Worm (Caenorhabditis elegans) whole organism, young adult: ENCODE results near the gene sdf-9.

Source experiments
- B0035.1 ChIP-seq: sonication (generic microtip); optimal IDR thresholded peaks from 2 replicates; lab custom pipeline; 2016; ENCODE audit warnings: missing genetic modification characterization, mild to moderate bottlenecking, missing compliant biosample characterization, missing genotype, missing genetic modification reagents
- B0336.3 ChIP-seq: fragments of 200-800 bp; sonication (Bioruptor generic); IDR thresholded peaks from 2 replicates; pipeline ENCODE4 v1.3.6; 2022; ENCODE audit warnings: missing genetic modification characterization, missing compliant biosample characterization
- F22D6.2 ChIP-seq: sonication (generic microtip); optimal IDR thresholded peaks from 2 replicates; lab custom pipeline; 2016; ENCODE audit warnings: mild to moderate bottlenecking, missing genetic modification characterization, missing compliant biosample characterization
- F23B12.7 ChIP-seq: sonication (generic microtip); optimal IDR thresholded peaks from 2 replicates; lab custom pipeline; 2017; ENCODE audit warnings: missing genetic modification characterization, mild to moderate bottlenecking, missing compliant biosample characterization, antibody characterized with exemption, moderate library complexity; ENCODE audit not compliant: insufficient read depth
- F49E8.2 ChIP-seq: sonication (generic microtip); optimal IDR thresholded peaks from 3 replicates; lab custom pipeline; 2017; ENCODE audit warnings: missing genetic modification characterization, mild to moderate bottlenecking, missing compliant biosample characterization, antibody characterized with exemption, moderate library complexity; ENCODE audit not compliant: insufficient read depth
- F55B11.4 ChIP-seq: sonication (generic microtip); optimal IDR thresholded peaks from 2 replicates; lab custom pipeline; 2016; ENCODE audit warnings: missing compliant biosample characterization, missing genetic modification characterization, borderline replicate concordance; ENCODE audit not compliant: insufficient read depth
- F57C9.4 ChIP-seq: sonication (generic microtip); optimal IDR thresholded peaks from 2 replicates; lab custom pipeline; 2017; ENCODE audit warnings: mild to moderate bottlenecking, missing genetic modification characterization, missing compliant biosample characterization
- K12H6.12 ChIP-seq: fragments of 200-800 bp; sonication (Bioruptor generic); optimal IDR thresholded peaks from 2 replicates; lab custom pipeline; 2018; ENCODE audit warnings: mild to moderate bottlenecking, missing genetic modification characterization, missing compliant biosample characterization
- ZK185.1 ChIP-seq: sonication (generic microtip); optimal IDR thresholded peaks from 2 replicates; lab custom pipeline; 2016; ENCODE audit warnings: mild to moderate bottlenecking, missing genetic modification characterization, missing compliant biosample characterization; ENCODE audit not compliant: poor library complexity, severe bottlenecking
- aptf-2 ChIP-seq: fragments of 200-800 bp; sonication (Bioruptor generic); conservative IDR thresholded peaks from 2 replicates; pipeline ENCODE4 v1.3.6; 2022; ENCODE audit warnings: missing genetic modification reagents, missing genetic modification characterization, missing compliant biosample characterization
- aptf-3 ChIP-seq: fragments of 200-800 bp; sonication (Bioruptor generic); IDR thresholded peaks from 2 replicates; pipeline ENCODE4 v1.3.6; 2022; ENCODE audit warnings: missing genetic modification characterization, missing compliant biosample characterization
- athp-1 ChIP-seq: sonication (generic microtip); optimal IDR thresholded peaks from 2 replicates; lab custom pipeline; 2017; ENCODE audit warnings: mild to moderate bottlenecking, missing genetic modification characterization, missing compliant biosample characterization
- attf-3 ChIP-seq: fragments of 200-800 bp; sonication (Bioruptor generic); conservative IDR thresholded peaks from 2 replicates; pipeline ENCODE4 v1.3.6; 2022; ENCODE audit warnings: missing genetic modification reagents, missing genetic modification characterization, missing compliant biosample characterization
- cebp-1 ChIP-seq, 2 experiments: fragments of 200-800 bp in 1 of 2; sonication (Bioruptor generic) in 1 of 2; sonication (generic microtip) in 1 of 2; IDR thresholded peaks in 1 of 2; optimal IDR thresholded peaks in 1 of 2; 2 replicates each; pipeline versions ENCODE4 v1.3.6 to Lab custom; 2017 to 2022; ENCODE audit warnings: missing compliant biosample characterization in 2 of 2, missing genetic modification characterization in 2 of 2, mild to moderate bottlenecking in 1 of 2, missing genetic modification reagents in 1 of 2, moderate library complexity in 1 of 2
- ceh-100 ChIP-seq: fragments of 200-800 bp; sonication (Bioruptor generic); IDR thresholded peaks from 2 replicates; pipeline ENCODE4 v1.3.6; 2022; ENCODE audit warnings: missing genetic modification reagents, missing genetic modification characterization, missing compliant biosample characterization
- ceh-79 ChIP-seq: sonication (generic microtip); optimal IDR thresholded peaks from 2 replicates; lab custom pipeline; 2017; ENCODE audit warnings: mild to moderate bottlenecking, missing genetic modification characterization, missing compliant biosample characterization
- dpff-1 ChIP-seq: sonication (generic microtip); optimal IDR thresholded peaks from 2 replicates; lab custom pipeline; 2017; ENCODE audit warnings: mild to moderate bottlenecking, missing genetic modification characterization, missing compliant biosample characterization
- dpl-1 ChIP-seq: fragments of 150-350 bp; optimal IDR thresholded peaks from 2 replicates; lab custom pipeline; 2014; ENCODE audit warnings: missing biosample characterization, missing genetic modification reagents, missing genetic modification characterization
- fkh-3 ChIP-seq: sonication (generic microtip); optimal IDR thresholded peaks from 2 replicates; lab custom pipeline; 2016; ENCODE audit warnings: mild to moderate bottlenecking, missing genetic modification characterization, missing compliant biosample characterization
- hmg-1.2 ChIP-seq: fragments of 200-800 bp; sonication (Bioruptor generic); IDR thresholded peaks from 2 replicates; pipeline ENCODE4 v1.3.6; 2022; ENCODE audit warnings: missing genetic modification reagents, missing genetic modification characterization, missing compliant biosample characterization
- hrde-1 ChIP-seq: sonication (generic microtip); optimal IDR thresholded peaks from 2 replicates; lab custom pipeline; 2016; ENCODE audit warnings: missing genetic modification characterization, mild to moderate bottlenecking, missing compliant biosample characterization, moderate library complexity, missing genotype, missing genetic modification reagents, borderline replicate concordance
- hsf-1 ChIP-seq: fragments of 200-800 bp; sonication (Bioruptor generic); IDR thresholded peaks from 2 replicates; pipeline ENCODE4 v1.3.6; 2022; ENCODE audit warnings: missing genetic modification reagents, missing genetic modification characterization, missing compliant biosample characterization
- let-607 ChIP-seq, 2 experiments: fragments of 200-800 bp in 1 of 2; sonication (Bioruptor generic) in 1 of 2; sonication (generic microtip) in 1 of 2; optimal IDR thresholded peaks; 2 replicates each; lab custom pipeline; 2016 to 2018; ENCODE audit warnings: mild to moderate bottlenecking in 2 of 2, missing compliant biosample characterization in 2 of 2, missing genetic modification characterization in 2 of 2, moderate library complexity in 2 of 2, missing genotype in 1 of 2
- lin-35 ChIP-seq, 3 experiments: fragments of 150-350 bp in 2 of 3; sonication (generic microtip) in 1 of 3; optimal IDR thresholded peaks; 2 replicates each; lab custom pipeline; 2014 to 2018; ENCODE audit warnings: missing biosample characterization in 3 of 3, missing genetic modification characterization in 3 of 3, missing genetic modification reagents in 3 of 3
- lin-40 ChIP-seq: sonication (generic microtip); optimal IDR thresholded peaks from 2 replicates; lab custom pipeline; 2016; ENCODE audit warnings: missing genetic modification characterization, mild to moderate bottlenecking, missing compliant biosample characterization, missing genotype, missing genetic modification reagents
- lsl-1 ChIP-seq: fragments of 200-800 bp; sonication (Bioruptor generic); optimal IDR thresholded peaks from 2 replicates; lab custom pipeline; 2018; ENCODE audit warnings: mild to moderate bottlenecking, missing genetic modification characterization, moderate library complexity, missing compliant biosample characterization
- madf-3 ChIP-seq: fragments of 200-800 bp; sonication (Bioruptor generic); IDR thresholded peaks from 2 replicates; pipeline ENCODE4 v1.3.6; 2022; ENCODE audit warnings: missing genetic modification reagents, missing genetic modification characterization, missing compliant biosample characterization
- madf-8 ChIP-seq: fragments of 200-800 bp; sonication (Bioruptor generic); conservative IDR thresholded peaks from 2 replicates; pipeline ENCODE4 v1.3.6; 2022; ENCODE audit warnings: missing genetic modification reagents, missing genetic modification characterization, missing compliant biosample characterization
- mxl-1 ChIP-seq: sonication (generic microtip); optimal IDR thresholded peaks from 2 replicates; lab custom pipeline; 2016; ENCODE audit warnings: missing genetic modification characterization, missing compliant biosample characterization
- nfya-1 ChIP-seq: sonication (generic microtip); optimal IDR thresholded peaks from 2 replicates; lab custom pipeline; 2017; ENCODE audit warnings: antibody characterized with exemption, missing compliant biosample characterization, missing genetic modification characterization, borderline replicate concordance; ENCODE audit not compliant: insufficient read depth
- nfya-2 ChIP-seq: fragments of 200-800 bp; sonication (Bioruptor generic); IDR thresholded peaks from 2 replicates; pipeline ENCODE4 v1.3.6; 2022; ENCODE audit warnings: missing genetic modification reagents, missing genetic modification characterization, missing compliant biosample characterization
- nfyb-1 ChIP-seq: fragments of 200-800 bp; sonication (Bioruptor generic); IDR thresholded peaks from 2 replicates; pipeline ENCODE4 v1.3.6; 2022; ENCODE audit warnings: missing genetic modification reagents, missing genetic modification characterization, missing compliant biosample characterization
- nhr-120 ChIP-seq: fragments of 200-800 bp; sonication (Bioruptor generic); IDR thresholded peaks from 2 replicates; pipeline ENCODE4 v1.3.6; 2022; ENCODE audit warnings: missing genetic modification characterization, missing compliant biosample characterization
- nhr-90 ChIP-seq: sonication (generic microtip); optimal IDR thresholded peaks from 2 replicates; lab custom pipeline; 2016; ENCODE audit warnings: missing genotype, mild to moderate bottlenecking, missing genetic modification characterization, missing compliant biosample characterization
- pha-4 ChIP-seq: fragments of 150-350 bp; sonication (generic microtip); optimal IDR thresholded peaks from 2 replicates; lab custom pipeline; 2014; ENCODE audit warnings: missing biosample characterization, missing genetic modification reagents, missing genetic modification characterization
- sdz-38 ChIP-seq: sonication (generic microtip); optimal IDR thresholded peaks from 2 replicates; lab custom pipeline; 2016; ENCODE audit warnings: missing genotype, missing genetic modification characterization, missing compliant biosample characterization
- snpc-1.1 ChIP-seq: sonication (generic microtip); optimal IDR thresholded peaks from 2 replicates; lab custom pipeline; 2017; ENCODE audit warnings: missing genetic modification characterization, mild to moderate bottlenecking, missing compliant biosample characterization, antibody characterized with exemption, moderate library complexity, missing genotype, missing genetic modification reagents; ENCODE audit not compliant: insufficient read depth
- snpc-3.4 ChIP-seq: sonication (generic microtip); optimal IDR thresholded peaks from 2 replicates; lab custom pipeline; 2017; ENCODE audit warnings: missing genetic modification characterization, mild to moderate bottlenecking, missing compliant biosample characterization, antibody characterized with exemption, moderate library complexity, missing genotype, missing genetic modification reagents
- somi-1 ChIP-seq: fragments of 200-800 bp; sonication (Bioruptor generic); optimal IDR thresholded peaks from 2 replicates; lab custom pipeline; 2018; ENCODE audit warnings: mild to moderate bottlenecking, missing genetic modification characterization, missing compliant biosample characterization
- tlf-1 ChIP-seq: fragments of 200-800 bp; sonication (Bioruptor generic); optimal IDR thresholded peaks from 2 replicates; lab custom pipeline; 2018; ENCODE audit warnings: mild to moderate bottlenecking, missing genetic modification characterization, missing compliant biosample characterization
- unc-130 ChIP-seq: sonication (generic microtip); optimal IDR thresholded peaks from 2 replicates; lab custom pipeline; 2016; ENCODE audit warnings: missing genetic modification reagents, missing genetic modification characterization, missing compliant biosample characterization
- zfh-2 ChIP-seq: fragments of 200-800 bp; sonication (Bioruptor generic); conservative IDR thresholded peaks from 2 replicates; pipeline ENCODE4 v1.3.6; 2022; ENCODE audit warnings: missing genetic modification reagents, missing genetic modification characterization, missing compliant biosample characterization
- ztf-22 ChIP-seq: fragments of 200-800 bp; sonication (Bioruptor generic); optimal IDR thresholded peaks from 2 replicates; lab custom pipeline; 2018; ENCODE audit warnings: mild to moderate bottlenecking, missing genetic modification characterization, moderate library complexity, missing compliant biosample characterization
- ztf-25 ChIP-seq: fragments of 200-800 bp; sonication (Bioruptor generic); IDR thresholded peaks from 2 replicates; pipeline ENCODE4 v1.3.6; 2022; ENCODE audit warnings: missing genetic modification reagents, missing genetic modification characterization, missing compliant biosample characterization
- ztf-3 ChIP-seq: fragments of 200-800 bp; sonication (Bioruptor generic); optimal IDR thresholded peaks from 2 replicates; lab custom pipeline; 2018; ENCODE audit warnings: mild to moderate bottlenecking, missing genetic modification characterization, missing compliant biosample characterization

Gene sdf-9

ce11 chrV:20785050-20785847, 12.8 kb upstream of the sdf-9 start (continued):
- no peak for TF ChIP-seq sdz-38 (tag; lab: Kevin White, UChicago)
- TF ChIP-seq snpc-1.1 (tag; lab: Kevin White, UChicago): no peak
- TF ChIP-seq snpc-3.4 (tag; lab: Kevin White, UChicago): peak; percentile 11
- no peak for TF ChIP-seq nhr-120 (GFP tag; lab: Robert Waterston, UW)
- TF ChIP-seq madf-3 (GFP tag; lab: Robert Waterston, UW): no peak
- TF ChIP-seq nfya-2 (GFP tag; lab: Robert Waterston, UW): no peak
- no peak for TF ChIP-seq pha-4 (tag; lab: Kevin White, UChicago)
- TF ChIP-seq unc-130: no peak
- no peak for TF ChIP-seq ceh-100 (GFP tag; lab: Robert Waterston, UW)
- no peak for TF ChIP-seq somi-1 (GFP tag; lab: Kevin White, UChicago)
- TF ChIP-seq F57C9.4 (tag; lab: Kevin White, UChicago): no peak
- TF ChIP-seq ZK185.1 (tag; lab: Kevin White, UChicago): peak; percentile 50
- no peak for TF ChIP-seq K12H6.12
- TF ChIP-seq lin-35 (GFP tag; optimal IDR thresholded peaks at IDR 0.05; lab: Kevin White, UChicago): no peak
- no peak for TF ChIP-seq nhr-90 (tag; lab: Kevin White, UChicago)
- no peak for TF ChIP-seq F22D6.2
- no peak for TF ChIP-seq nfya-1
- no peak for TF ChIP-seq B0035.1
- no peak for TF ChIP-seq hsf-1 (GFP tag; lab: Robert Waterston, UW)
- TF ChIP-seq dpl-1 (GFP tag; lab: Kevin White, UChicago): no peak
- no peak for TF ChIP-seq lsl-1 (GFP tag; lab: Kevin White, UChicago)
- TF ChIP-seq ztf-3 (GFP tag; lab: Kevin White, UChicago): no peak
- peak; percentile 15 for TF ChIP-seq dpff-1 (tag; lab: Kevin White, UChicago)
- no peak for TF ChIP-seq madf-8 (GFP tag; lab: Robert Waterston, UW)
- peak; percentile 10 for TF ChIP-seq tlf-1 (GFP tag; lab: Kevin White, UChicago)
- no peak for TF ChIP-seq cebp-1 (GFP tag; IDR thresholded peaks at IDR 0.05; lab: Robert Waterston, UW)
- no peak for TF ChIP-seq cebp-1 (tag; optimal IDR thresholded peaks at IDR 0.05; lab: Kevin White, UChicago)
- no peak for TF ChIP-seq fkh-3
- no peak for TF ChIP-seq aptf-2 (GFP tag; lab: Robert Waterston, UW)
- TF ChIP-seq let-607 (tag; optimal IDR thresholded peaks at IDR 0.05; lab: Kevin White, UChicago): no peak
- TF ChIP-seq attf-3 (GFP tag; lab: Robert Waterston, UW): no peak
- TF ChIP-seq aptf-3 (GFP tag; lab: Robert Waterston, UW): no peak
- TF ChIP-seq ztf-22 (GFP tag; lab: Kevin White, UChicago): no peak
- TF ChIP-seq athp-1 (tag; lab: Kevin White, UChicago): no peak
- TF ChIP-seq ztf-25 (GFP tag; lab: Robert Waterston, UW): no peak
- TF ChIP-seq lin-40 (tag; lab: Kevin White, UChicago): peak; percentile 0
- TF ChIP-seq zfh-2 (GFP tag; lab: Robert Waterston, UW): no peak
- no peak for TF ChIP-seq F55B11.4 (tag; lab: Kevin White, UChicago)
- TF ChIP-seq hmg-1.2 (GFP tag; lab: Robert Waterston, UW): 0 out of 2 replicates have a peak, but pooled peaks have one; percentile 17
- no peak for TF ChIP-seq ceh-79 (tag; lab: Kevin White, UChicago)
- TF ChIP-seq hrde-1 (tag; lab: Kevin White, UChicago): no peak
- no peak for TF ChIP-seq mxl-1
- TF ChIP-seq F23B12.7 (tag; lab: Kevin White, UChicago): no peak
- TF ChIP-seq B0336.3 (GFP tag; lab: Robert Waterston, UW): 0 out of 2 replicates have a peak, but pooled peaks have one; percentile 33
- TF ChIP-seq nfyb-1 (GFP tag; lab: Robert Waterston, UW): peak; percentile 62
- TF ChIP-seq F49E8.2: no peak
